Worm (Caenorhabditis elegans) whole organism, late embryonic: Measurements from ENCODE around the gene C04G6.11.

Experiments
- C08G9.2 ChIP-seq: sonication (generic microtip); optimal IDR thresholded peaks from 2 replicates; lab custom pipeline; 2016; ENCODE audit warnings: mild to moderate bottlenecking, missing genetic modification characterization, moderate library complexity, missing compliant biosample characterization
- C38D4.7 ChIP-seq: fragments of 200-800 bp; sonication (Bioruptor generic); optimal IDR thresholded peaks from 2 replicates; lab custom pipeline; 2018; ENCODE audit warnings: mild to moderate bottlenecking, missing genetic modification characterization, moderate library complexity, missing compliant biosample characterization
- F13H6.1 ChIP-seq: sonication (generic microtip); optimal IDR thresholded peaks from 2 replicates; lab custom pipeline; 2016; ENCODE audit warnings: missing genetic modification characterization, missing compliant biosample characterization
- K02D7.2 ChIP-seq: sonication (generic microtip); optimal IDR thresholded peaks from 2 replicates; lab custom pipeline; 2017; ENCODE audit warnings: mild to moderate bottlenecking, missing genetic modification characterization, missing compliant biosample characterization
- K09A11.1 ChIP-seq: sonication (generic microtip); optimal IDR thresholded peaks from 2 replicates; lab custom pipeline; 2017; ENCODE audit warnings: antibody characterized with exemption, mild to moderate bottlenecking, missing genetic modification characterization, missing compliant biosample characterization; ENCODE audit not compliant: insufficient read depth
- T23F11.4 ChIP-seq: fragments of 200-800 bp; sonication (Bioruptor generic); optimal IDR thresholded peaks from 2 replicates; lab custom pipeline; 2018; ENCODE audit warnings: mild to moderate bottlenecking, missing genetic modification characterization, missing compliant biosample characterization
- Y22D7AL.16 ChIP-seq: sonication (generic microtip); optimal IDR thresholded peaks from 2 replicates; lab custom pipeline; 2016; ENCODE audit warnings: missing genetic modification characterization, missing compliant biosample characterization
- ahr-1 ChIP-seq: sonication (generic microtip); optimal IDR thresholded peaks from 2 replicates; lab custom pipeline; 2016; ENCODE audit warnings: missing genetic modification characterization, missing compliant biosample characterization
- ama-1 ChIP-seq: fragments of 150-350 bp; optimal IDR thresholded peaks from 2 replicates; lab custom pipeline; 2014
- ceh-18 ChIP-seq: sonication (generic microtip); optimal IDR thresholded peaks from 2 replicates; lab custom pipeline; 2016; ENCODE audit warnings: missing genetic modification characterization, missing compliant biosample characterization
- ceh-19 ChIP-seq: fragments of 200-800 bp; sonication (Bioruptor generic); optimal IDR thresholded peaks from 2 replicates; lab custom pipeline; 2018; ENCODE audit warnings: mild to moderate bottlenecking, missing genetic modification characterization, missing compliant biosample characterization
- ceh-2 ChIP-seq: sonication (generic microtip); optimal IDR thresholded peaks from 2 replicates; lab custom pipeline; 2016; ENCODE audit warnings: missing genotype, missing genetic modification characterization, missing compliant biosample characterization
- ceh-22 ChIP-seq: sonication (generic microtip); optimal IDR thresholded peaks from 2 replicates; lab custom pipeline; 2017; ENCODE audit warnings: missing biosample characterization, missing genetic modification characterization
- ceh-24 ChIP-seq: sonication (generic microtip); optimal IDR thresholded peaks from 2 replicates; lab custom pipeline; 2016; ENCODE audit warnings: mild to moderate bottlenecking, missing genetic modification characterization, missing compliant biosample characterization
- ceh-30 ChIP-seq: fragments of 150-350 bp; optimal IDR thresholded peaks from 2 replicates; lab custom pipeline; 2014; ENCODE audit warnings: missing biosample characterization, missing genetic modification characterization
- ceh-31 ChIP-seq: sonication (generic microtip); optimal IDR thresholded peaks from 2 replicates; lab custom pipeline; 2016; ENCODE audit warnings: missing genetic modification characterization, missing compliant biosample characterization
- ceh-48 ChIP-seq: sonication (generic microtip); optimal IDR thresholded peaks from 2 replicates; lab custom pipeline; 2016; ENCODE audit warnings: missing genetic modification characterization, inconsistent platforms, missing compliant biosample characterization
- ceh-6 ChIP-seq: fragments of 200-800 bp; sonication (Bioruptor generic); optimal IDR thresholded peaks from 2 replicates; lab custom pipeline; 2018; ENCODE audit warnings: mild to moderate bottlenecking, missing genetic modification characterization, missing compliant biosample characterization
- ceh-9 ChIP-seq: sonication (generic microtip); optimal IDR thresholded peaks from 2 replicates; lab custom pipeline; 2016; ENCODE audit warnings: mild to moderate bottlenecking, missing genetic modification characterization, inconsistent platforms, missing compliant biosample characterization
- che-1 ChIP-seq: sonication (generic microtip); optimal IDR thresholded peaks from 2 replicates; lab custom pipeline; 2016; ENCODE audit warnings: mild to moderate bottlenecking, missing genetic modification characterization, missing compliant biosample characterization
- dmd-4 ChIP-seq: sonication (generic microtip); optimal IDR thresholded peaks from 2 replicates; lab custom pipeline; 2016; ENCODE audit warnings: borderline replicate concordance, missing genetic modification characterization, missing compliant biosample characterization
- dve-1 ChIP-seq: sonication (generic microtip); optimal IDR thresholded peaks from 2 replicates; lab custom pipeline; 2017; ENCODE audit warnings: antibody characterized with exemption, mild to moderate bottlenecking, missing genetic modification characterization, missing compliant biosample characterization
- eyg-1 ChIP-seq: sonication (generic microtip); optimal IDR thresholded peaks from 2 replicates; lab custom pipeline; 2016; ENCODE audit warnings: missing genotype, missing genetic modification characterization, missing compliant biosample characterization
- fkh-10 ChIP-seq: fragments of 150-350 bp; optimal IDR thresholded peaks from 2 replicates; lab custom pipeline; 2014; ENCODE audit warnings: missing biosample characterization, missing genetic modification reagents, missing genetic modification characterization
- fkh-6 ChIP-seq: sonication (generic microtip); optimal IDR thresholded peaks from 2 replicates; lab custom pipeline; 2016; ENCODE audit warnings: missing genetic modification characterization, missing compliant biosample characterization
- gmeb-2 ChIP-seq: sonication (generic microtip); optimal IDR thresholded peaks from 2 replicates; lab custom pipeline; 2016; ENCODE audit warnings: missing genetic modification characterization, inconsistent platforms, missing compliant biosample characterization
- hlh-13 ChIP-seq: fragments of 200-800 bp; sonication (Bioruptor generic); optimal IDR thresholded peaks from 2 replicates; lab custom pipeline; 2018; ENCODE audit warnings: mild to moderate bottlenecking, missing genetic modification characterization, missing compliant biosample characterization
- hlh-15 ChIP-seq: sonication (generic microtip); optimal IDR thresholded peaks from 2 replicates; lab custom pipeline; 2016; ENCODE audit warnings: missing genetic modification characterization, missing compliant biosample characterization
- hlh-30 ChIP-seq: sonication (generic microtip); optimal IDR thresholded peaks from 2 replicates; lab custom pipeline; 2017; ENCODE audit warnings: antibody characterized with exemption, missing genetic modification characterization, missing compliant biosample characterization; ENCODE audit not compliant: insufficient read depth
- hlh-6 ChIP-seq: sonication (generic microtip); optimal IDR thresholded peaks from 2 replicates; lab custom pipeline; 2016; ENCODE audit warnings: missing genotype, missing genetic modification characterization, missing compliant biosample characterization
- hlh-8 ChIP-seq: sonication (generic microtip); optimal IDR thresholded peaks from 2 replicates; lab custom pipeline; 2016; ENCODE audit warnings: missing genotype, missing genetic modification characterization, missing compliant biosample characterization
- lin-11 ChIP-seq: fragments of 200-800 bp; sonication (Bioruptor generic); optimal IDR thresholded peaks from 2 replicates; lab custom pipeline; 2018; ENCODE audit warnings: mild to moderate bottlenecking, missing genetic modification characterization, missing compliant biosample characterization
- nfya-1 ChIP-seq: sonication (generic microtip); optimal IDR thresholded peaks from 2 replicates; lab custom pipeline; 2017; ENCODE audit warnings: missing genetic modification characterization, mild to moderate bottlenecking, missing compliant biosample characterization, antibody characterized with exemption, moderate library complexity
- nhr-232 ChIP-seq: sonication (generic microtip); optimal IDR thresholded peaks from 2 replicates; lab custom pipeline; 2016; ENCODE audit warnings: missing genetic modification characterization, missing compliant biosample characterization
- npax-4 ChIP-seq: sonication (generic microtip); optimal IDR thresholded peaks from 2 replicates; lab custom pipeline; 2016; ENCODE audit warnings: missing genetic modification characterization, missing compliant biosample characterization
- pax-1 ChIP-seq: fragments of 150-350 bp; optimal IDR thresholded peaks from 2 replicates; lab custom pipeline; 2014; ENCODE audit warnings: missing biosample characterization, missing genetic modification characterization
- pha-2 ChIP-seq: sonication (generic microtip); optimal IDR thresholded peaks from 2 replicates; lab custom pipeline; 2017; ENCODE audit warnings: mild to moderate bottlenecking, missing genetic modification characterization, missing compliant biosample characterization
- pha-4 ChIP-seq: fragments of 150-350 bp; optimal IDR thresholded peaks from 2 replicates; lab custom pipeline; 2018; ENCODE audit warnings: missing biosample characterization, missing genetic modification reagents, missing genetic modification characterization
- pqm-1 ChIP-seq: sonication (generic microtip); optimal IDR thresholded peaks from 2 replicates; lab custom pipeline; 2016; ENCODE audit warnings: missing genetic modification characterization, missing compliant biosample characterization
- pros-1 ChIP-seq: fragments of 150-350 bp; optimal IDR thresholded peaks from 2 replicates; lab custom pipeline; 2014; ENCODE audit warnings: missing biosample characterization, missing genetic modification reagents, missing genetic modification characterization
- ref-2 ChIP-seq: sonication (generic microtip); optimal IDR thresholded peaks from 2 replicates; lab custom pipeline; 2016; ENCODE audit warnings: missing genetic modification characterization, missing compliant biosample characterization
- rnt-1 ChIP-seq: sonication (generic microtip); optimal IDR thresholded peaks from 2 replicates; lab custom pipeline; 2016; ENCODE audit warnings: missing genetic modification characterization, missing compliant biosample characterization
- sdc-2 ChIP-seq: sonication (generic microtip); optimal IDR thresholded peaks from 2 replicates; lab custom pipeline; 2016; ENCODE audit warnings: missing genotype, missing genetic modification characterization, missing compliant biosample characterization
- sox-2 ChIP-seq: fragments of 200-800 bp; sonication (Bioruptor generic); IDR thresholded peaks from 2 replicates; pipeline ENCODE4 v1.3.6; 2022; ENCODE audit warnings: missing genetic modification reagents, missing genetic modification characterization, missing compliant biosample characterization
- sox-4 ChIP-seq: sonication (generic microtip); optimal IDR thresholded peaks from 2 replicates; lab custom pipeline; 2017; ENCODE audit warnings: mild to moderate bottlenecking, missing genetic modification characterization, inconsistent platforms, missing compliant biosample characterization
- syd-9 ChIP-seq: sonication (generic microtip); optimal IDR thresholded peaks from 2 replicates; lab custom pipeline; 2016; ENCODE audit warnings: mild to moderate bottlenecking, missing genetic modification characterization, moderate library complexity, missing compliant biosample characterization
- tbx-2 ChIP-seq: sonication (generic microtip); optimal IDR thresholded peaks from 2 replicates; lab custom pipeline; 2016; ENCODE audit warnings: missing genetic modification characterization, missing compliant biosample characterization
- tbx-7 ChIP-seq: sonication (generic microtip); optimal IDR thresholded peaks from 2 replicates; lab custom pipeline; 2016; ENCODE audit warnings: missing genotype, missing genetic modification characterization, missing compliant biosample characterization
- ttx-3 ChIP-seq: sonication (generic microtip); optimal IDR thresholded peaks from 2 replicates; lab custom pipeline; 2016; ENCODE audit warnings: missing genetic modification reagents, missing genetic modification characterization, missing compliant biosample characterization
- unc-3 ChIP-seq, 2 experiments: fragments of 200-800 bp in 1 of 2; sonication (Bioruptor generic) in 1 of 2; sonication (generic microtip) in 1 of 2; conservative IDR thresholded peaks in 1 of 2; optimal IDR thresholded peaks in 1 of 2; 2 replicates each; pipeline versions ENCODE4 v1.3.6 to Lab custom; 2016 to 2022; ENCODE audit warnings: missing compliant biosample characterization in 2 of 2, missing genetic modification characterization in 2 of 2, missing genetic modification reagents in 1 of 2
- unc-42 ChIP-seq: sonication (generic microtip); optimal IDR thresholded peaks from 2 replicates; lab custom pipeline; 2016; ENCODE audit warnings: missing genotype, missing genetic modification characterization, missing compliant biosample characterization
- unc-86 ChIP-seq: sonication (generic microtip); optimal IDR thresholded peaks from 2 replicates; lab custom pipeline; 2016; ENCODE audit warnings: missing genetic modification characterization, missing compliant biosample characterization
- ztf-16 ChIP-seq: sonication (generic microtip); optimal IDR thresholded peaks from 2 replicates; lab custom pipeline; 2017; ENCODE audit warnings: missing genetic modification characterization, missing compliant biosample characterization

C04G6.11 gene

DNA sequence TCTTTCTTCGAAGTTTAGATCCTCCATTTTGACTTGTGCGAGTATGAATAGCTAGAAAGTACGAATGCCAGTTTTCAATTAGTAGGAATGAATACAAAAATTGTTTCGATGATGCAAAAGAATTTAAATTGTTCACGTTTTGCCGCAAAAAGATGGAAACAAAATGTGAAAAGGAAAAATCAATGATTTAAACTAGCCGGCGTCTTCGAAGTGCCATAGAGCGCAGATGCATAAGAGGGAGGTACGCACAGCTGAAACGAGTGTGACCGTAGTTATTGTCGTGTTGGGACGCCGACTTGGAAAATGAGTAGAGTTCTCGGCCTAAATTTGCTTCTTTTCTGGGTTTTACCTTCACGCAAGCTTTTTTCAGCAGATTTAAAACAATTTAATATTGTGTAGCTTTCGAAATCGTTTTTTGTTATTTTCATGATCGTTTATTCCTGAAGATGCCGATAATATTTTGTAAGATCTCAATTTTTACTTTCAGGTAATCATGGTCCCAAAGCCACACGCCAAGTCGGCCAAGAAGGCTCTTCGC lies 48.4 kb downstream of the C04G6.11 start, which contains the start of the genes ify-1 and rpl-22:
Gene ify-1 (minus strand): TSS at position 51 of the 538 bp plus-strand sequence.
Gene rpl-22 (plus strand): TSS at position 488 of the 538 bp plus-strand sequence.
- TF ChIP-seq hlh-6 (tag; lab: Kevin White, UChicago) (no peak), nhr-232 (tag; lab: Kevin White, UChicago) (no peak), ceh-18 (peak; percentile 86), ama-1 (no peak), K02D7.2 (tag; lab: Kevin White, UChicago) (no peak), hlh-13 (no peak), dve-1 (tag; lab: Kevin White, UChicago) (peak; percentile 82), hlh-8 (tag; lab: Kevin White, UChicago) (peak; percentile 31), fkh-6 (tag; lab: Kevin White, UChicago) (no peak), ttx-3 (tag; lab: Kevin White, UChicago) (no peak), pqm-1 (peak; percentile 36), ceh-2 (tag; lab: Kevin White, UChicago) (peak; percentile 16), unc-3 (GFP tag; conservative IDR thresholded peaks at IDR 0.05; lab: Robert Waterston, UW) (no peak), unc-3 (tag; optimal IDR thresholded peaks at IDR 0.05; lab: Kevin White, UChicago) (no peak), lin-11 (tag; lab: Kevin White, UChicago) (no peak), ceh-19 (peak; percentile 20), pax-1 (tag; lab: Kevin White, UChicago) (peak; percentile 68), rnt-1 (tag; lab: Kevin White, UChicago) (peak; percentile 73), dmd-4 (no peak), eyg-1 (tag; lab: Kevin White, UChicago) (no peak), syd-9 (tag; lab: Kevin White, UChicago) (no peak), ceh-22 (tag; lab: Kevin White, UChicago) (no peak), sox-2 (GFP tag; lab: Robert Waterston, UW) (no peak), gmeb-2 (tag; lab: Kevin White, UChicago) (no peak), ceh-6 (GFP tag; lab: Kevin White, UChicago) (no peak), sox-4 (peak; percentile 35), unc-42 (tag; lab: Kevin White, UChicago) (peak; percentile 82), Y22D7AL.16 (tag; lab: Kevin White, UChicago) (no peak), C08G9.2 (peak; percentile 54), tbx-7 (tag; lab: Kevin White, UChicago) (no peak), ztf-16 (tag; lab: Kevin White, UChicago) (peak; percentile 33), sdc-2 (tag; lab: Kevin White, UChicago) (peak; percentile 34), pha-2 (tag; lab: Kevin White, UChicago) (no peak), nfya-1 (tag; lab: Kevin White, UChicago) (peak; percentile 97), ceh-31 (tag; lab: Kevin White, UChicago) (peak; percentile 87), T23F11.4 (GFP tag; lab: Kevin White, UChicago) (no peak), pha-4 (no peak), npax-4 (tag; lab: Kevin White, UChicago) (no peak), tbx-2 (tag; lab: Kevin White, UChicago) (peak; percentile 70), fkh-10 (no peak), ceh-30 (tag; lab: Kevin White, UChicago) (peak; percentile 66), ahr-1 (tag; lab: Kevin White, UChicago) (no peak), hlh-15 (tag; lab: Kevin White, UChicago) (no peak), ceh-24 (tag; lab: Kevin White, UChicago) (no peak), che-1 (tag; lab: Kevin White, UChicago) (no peak), pros-1 (tag; lab: Kevin White, UChicago) (peak; percentile 73), hlh-30 (peak; percentile 71), F13H6.1 (tag; lab: Kevin White, UChicago) (no peak), unc-86 (tag; lab: Kevin White, UChicago) (peak; percentile 61), C38D4.7 (GFP tag; lab: Kevin White, UChicago) (no peak), ref-2 (peak; percentile 71), ceh-48 (tag; lab: Kevin White, UChicago) (peak; percentile 97), K09A11.1 (peak; percentile 4), ceh-9 (no peak)
